Fruit fly (Drosophila melanogaster) whole organism, adult: ENCODE data around the gene grnd.

Experiments
- CG11617 ChIP-seq: fragments of 200-800 bp; sonication (Bioruptor generic); optimal IDR thresholded peaks from 2 replicates; lab custom pipeline; 2017; ENCODE audit warnings: mild to moderate bottlenecking, missing biosample characterization, missing genetic modification reagents, missing genetic modification characterization
- CG14711 ChIP-seq: fragments of 200-800 bp; sonication (Bioruptor generic); optimal IDR thresholded peaks from 2 replicates; lab custom pipeline; 2018; ENCODE audit warnings: missing biosample characterization, mild to moderate bottlenecking, missing genetic modification characterization, moderate library complexity
- CG7045 ChIP-seq: fragments of 200-800 bp; sonication (Bioruptor generic); optimal IDR thresholded peaks from 2 replicates; lab custom pipeline; 2017; ENCODE audit warnings: missing biosample characterization, mild to moderate bottlenecking, missing genetic modification characterization
- Hr96 ChIP-seq: fragments of 200-800 bp; sonication (Bioruptor generic); optimal IDR thresholded peaks from 2 replicates; lab custom pipeline; 2016; ENCODE audit warnings: missing biosample characterization, missing genetic modification characterization
- toe ChIP-seq: fragments of 200-800 bp; sonication (Bioruptor generic); optimal IDR thresholded peaks from 2 replicates; lab custom pipeline; 2016; ENCODE audit warnings: missing biosample characterization, missing genetic modification characterization

dm6 chr2L:18467464-18467863, 17.8 kb upstream of the grnd start:
- TF ChIP-seq CG7045 (no peak), Hr96 (GFP tag; lab: Kevin White, UChicago) (no peak), CG14711 (tag; lab: Kevin White, UChicago) (no peak), toe (GFP tag; lab: Kevin White, UChicago) (no peak), CG11617 (GFP tag; lab: Kevin White, UChicago) (no peak)
